Fruit fly (Drosophila melanogaster): ENCODE data around the gene spir.

spir gene

DNA sequence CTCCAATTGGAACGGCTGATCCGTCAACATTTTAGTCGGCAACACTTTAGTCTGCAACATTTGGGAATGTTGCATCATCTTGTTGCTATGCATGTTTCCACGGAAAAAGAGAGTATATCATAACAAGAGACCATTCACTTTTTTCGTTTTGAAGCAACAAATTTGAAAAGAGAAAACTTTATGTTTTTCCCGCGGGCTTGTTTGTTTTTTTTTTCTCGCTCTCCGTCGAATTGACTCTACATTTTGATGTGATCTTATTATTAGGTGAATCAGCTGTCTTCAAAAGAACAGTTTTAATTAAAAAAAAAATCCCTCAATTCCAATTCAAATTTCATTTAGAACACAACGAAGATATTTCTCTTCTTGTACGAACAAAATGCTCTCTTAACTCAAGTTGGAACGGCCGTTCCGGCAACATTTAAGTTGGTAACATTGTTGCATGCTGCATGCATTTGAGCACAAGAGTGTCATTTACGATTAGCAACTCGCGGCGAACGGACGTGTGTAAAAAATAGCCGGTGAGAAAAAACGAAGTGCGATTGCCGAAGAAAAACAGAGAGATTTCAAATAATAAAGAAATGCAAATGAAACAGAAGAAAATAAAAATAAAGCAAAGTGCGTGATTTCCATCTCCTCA lies at the start of gene spir (continued):
- TF ChIP-seq CG14441 (GFP tag; IDR thresholded peaks at IDR 0.05) (no peak), Dll (GFP tag; IDR thresholded peaks at IDR 0.05; ENCODE audit: partially characterized antibody) (peak; percentile 38; the same call in 1 of the 4 replicates), stc (GFP tag; IDR thresholded peaks at IDR 0.05) (0 out of 2 replicates have a peak, but pooled peaks have one; percentile 17), Bgb (GFP tag; IDR thresholded peaks at IDR 0.05; ENCODE audit: partially characterized antibody) (0 out of 2 replicates have a peak, but pooled peaks have one; percentile 26), Stat92E (GFP tag; optimal IDR thresholded peaks at IDR 0.05) (peak in 1 of 3 experiments; percentile 51), Jarid2 (GFP tag; optimal IDR thresholded peaks at IDR 0.05) (peak; percentile 95), pfk (GFP tag; optimal IDR thresholded peaks at IDR 0.05) (peak; percentile 48), CG3163 (GFP tag; optimal IDR thresholded peaks at IDR 0.05) (peak; percentile 96), sens (GFP tag) (peak; percentile 75), dati (GFP tag; IDR thresholded peaks at IDR 0.05) (no peak), CG2199 (GFP tag; IDR thresholded peaks at IDR 0.05) (peak; percentile 96), Adf1 (GFP tag; IDR thresholded peaks at IDR 0.05) (0 out of 2 replicates have a peak, but pooled peaks have one; percentile 7), CG17385 (GFP tag; optimal IDR thresholded peaks at IDR 0.05) (peak; percentile 49), CTCF (GFP tag; optimal IDR thresholded peaks at IDR 0.05) (no peak), org-1 (GFP tag; optimal IDR thresholded peaks at IDR 0.05) (no peak), tio (GFP tag; optimal IDR thresholded peaks at IDR 0.05) (no peak), ara (GFP tag; IDR thresholded peaks at IDR 0.05) (no peak), CG17612 (GFP tag; IDR thresholded peaks at IDR 0.05) (no peak), CG12219 (GFP tag; optimal IDR thresholded peaks at IDR 0.05) (peak; percentile 16), bbx (GFP tag; IDR thresholded peaks at IDR 0.05; ENCODE audit: partially characterized antibody) (peak; percentile 24; the same call in 1 of the 2 replicates), chm (GFP tag; IDR thresholded peaks at IDR 0.05) (peak; percentile 84)

DNA sequence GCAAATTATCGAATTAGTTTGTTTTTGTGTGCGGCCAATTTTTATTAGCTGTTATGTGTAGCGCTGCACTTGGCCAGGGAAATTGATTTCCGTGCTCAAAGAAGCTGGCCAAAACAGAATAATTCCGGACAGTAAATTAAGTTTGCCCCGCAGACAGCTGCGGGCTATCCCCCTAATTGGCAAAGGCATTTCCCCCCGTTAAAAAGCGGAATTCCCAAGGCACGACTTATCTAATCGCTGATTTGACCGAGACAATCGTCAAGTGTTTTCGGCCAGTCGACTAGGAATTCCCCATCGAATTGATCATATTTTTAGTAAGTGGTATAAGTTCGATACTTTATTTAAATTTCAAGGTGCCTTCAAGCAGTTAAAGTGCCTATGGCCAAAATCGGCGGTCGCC lies 48.0 kb upstream of the spir start:
- TF ChIP-seq CG10565 (GFP tag; optimal IDR thresholded peaks at IDR 0.05) (no peak), Eip74EF (GFP tag; optimal IDR thresholded peaks at IDR 0.05) (no peak), gsb (GFP tag; IDR thresholded peaks at IDR 0.05) (no peak), Ptx1 (GFP tag; IDR thresholded peaks at IDR 0.05) (no peak), exex (tag; optimal IDR thresholded peaks at IDR 0.05) (peak; percentile 67), pb (GFP tag; optimal IDR thresholded peaks at IDR 0.05) (no peak), sd (tag; optimal IDR thresholded peaks at IDR 0.05) (peak; percentile 53), Hey (tag; optimal IDR thresholded peaks at IDR 0.05) (peak; percentile 90), CG13424 (tag; optimal IDR thresholded peaks at IDR 0.05) (no peak), fd3F (GFP tag; optimal IDR thresholded peaks at IDR 0.05) (no peak), vvl (GFP tag; IDR thresholded peaks at IDR 0.05) (no peak), ERR (GFP tag; optimal IDR thresholded peaks at IDR 0.05) (no peak), sug (tag; optimal IDR thresholded peaks at IDR 0.05) (peak; percentile 11), pum (GFP tag; optimal IDR thresholded peaks at IDR 0.05) (no peak)

DNA sequence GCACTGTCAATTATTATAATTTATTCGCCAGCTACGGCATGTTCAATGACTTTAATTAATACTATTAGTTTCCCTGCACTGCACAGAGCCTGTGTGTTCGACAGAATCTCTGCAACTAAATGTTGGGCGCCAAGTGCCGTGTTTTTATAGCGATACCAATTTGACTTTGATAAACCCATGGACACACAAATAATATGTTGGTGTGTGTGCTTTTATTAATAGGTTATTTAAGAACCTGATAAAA lies 46.8 kb upstream of the spir start, which contains the start of gene CG17570:
CG17570 (minus strand) TSS at position 101 of the 244 bp plus-strand sequence.
- TF ChIP-seq CTCF (GFP tag; optimal IDR thresholded peaks at IDR 0.05) (no peak), CG2120 (GFP tag; optimal IDR thresholded peaks at IDR 0.05) (no peak), CG7928 (GFP tag; optimal IDR thresholded peaks at IDR 0.05) (no peak), CG31388 (GFP tag; optimal IDR thresholded peaks at IDR 0.05) (no peak), CG13894 (tag; optimal IDR thresholded peaks at IDR 0.05) (no peak), CG13123 (GFP tag; optimal IDR thresholded peaks at IDR 0.05) (no peak), CG7745 (tag; optimal IDR thresholded peaks at IDR 0.05) (no peak), dati (GFP tag; IDR thresholded peaks at IDR 0.05) (no peak), sens (GFP tag) (no peak), caup (GFP tag; optimal IDR thresholded peaks at IDR 0.05; ENCODE audit: severe bottlenecking) (no peak)

All from whole organism, embryonic.